Fruit fly (Drosophila melanogaster): ENCODE results near the gene CG18493.

Gene CG18493

DNA sequence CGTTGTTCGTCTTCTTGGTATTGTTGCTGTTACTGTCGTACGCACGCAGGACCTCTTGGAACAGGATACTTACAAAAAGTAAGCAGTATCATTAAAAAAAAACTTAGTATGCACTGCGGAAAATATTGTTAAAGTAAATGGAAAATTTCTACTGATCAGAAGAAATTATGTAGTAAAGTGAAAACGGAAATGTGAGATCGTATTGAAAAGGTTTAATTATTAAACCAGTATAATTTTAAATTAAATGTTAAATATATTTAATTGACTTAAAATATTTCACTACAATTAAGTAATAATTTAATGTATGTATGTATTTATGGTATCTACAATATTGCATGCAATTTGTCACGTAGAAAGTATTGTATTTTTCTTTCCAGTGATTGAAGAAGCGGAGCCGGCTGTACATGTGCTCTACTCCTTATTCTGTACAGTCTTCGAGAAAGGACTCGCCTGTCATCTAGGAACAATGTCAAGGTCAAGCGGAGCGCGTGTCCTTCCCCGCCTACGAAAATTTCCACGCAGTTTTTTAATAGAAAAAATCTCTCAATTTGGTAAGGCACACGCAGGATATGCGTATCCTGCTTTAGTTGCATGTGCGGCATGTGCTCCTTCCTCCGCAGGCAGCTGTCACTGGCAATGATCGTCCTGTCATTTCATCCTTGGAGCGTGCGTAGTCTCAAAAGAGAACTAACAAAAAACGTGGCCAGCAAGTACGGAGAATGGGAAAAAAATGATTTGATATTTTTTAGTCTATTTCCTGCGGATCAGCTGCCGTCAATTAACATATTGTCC lies 46.3 kb upstream of the CG18493 start:
- TF ChIP-seq CG14710 (tag; optimal IDR thresholded peaks at IDR 0.05) (peak; percentile 36), tll (GFP tag; optimal IDR thresholded peaks at IDR 0.05) (peak in 1 of 2 experiments; percentile 5), vvl (GFP tag; IDR thresholded peaks at IDR 0.05) (no peak), zen (tag; optimal IDR thresholded peaks at IDR 0.05) (peak; percentile 85), CG10267 (tag; optimal IDR thresholded peaks at IDR 0.05) (peak; percentile 47), CG17361 (GFP tag; IDR thresholded peaks at IDR 0.05) (peak; percentile 50; the same call in 2 of the 3 replicates), sens (GFP tag) (peak; percentile 6), trem (tag; optimal IDR thresholded peaks at IDR 0.05) (peak; percentile 18), Usf (GFP tag; optimal IDR thresholded peaks at IDR 0.05) (no peak), CG10565 (GFP tag; optimal IDR thresholded peaks at IDR 0.05) (no peak), twi (tag; optimal IDR thresholded peaks at IDR 0.05) (peak; percentile 92), phol (tag; optimal IDR thresholded peaks at IDR 0.05) (peak; percentile 12), CG4404 (GFP tag; IDR thresholded peaks at IDR 0.05) (peak; percentile 93), CG1603 (tag; optimal IDR thresholded peaks at IDR 0.05) (no peak), grau (tag; optimal IDR thresholded peaks at IDR 0.05) (peak; percentile 6), CG15696 (tag; optimal IDR thresholded peaks at IDR 0.05) (peak; percentile 85), CG17829 (tag; optimal IDR thresholded peaks at IDR 0.05) (peak; percentile 52), lola (GFP tag; optimal IDR thresholded peaks at IDR 0.05) (peak in 1 of 3 experiments; percentile 53), dmrt11E (tag; optimal IDR thresholded peaks at IDR 0.05) (peak; percentile 69), prd (optimal IDR thresholded peaks at IDR 0.05) (no peak), prd (GFP tag; IDR thresholded peaks at IDR 0.05) (peak; percentile 49; the same call in 2 of the 3 replicates), CG8924 (tag; optimal IDR thresholded peaks at IDR 0.05) (peak; percentile 55), CG11696 (GFP tag; IDR thresholded peaks at IDR 0.05) (no peak), CG31441 (GFP tag; IDR thresholded peaks at IDR 0.05) (0 out of 2 replicates have a peak, but pooled peaks have one; percentile 14), Xrp1 (GFP tag; IDR thresholded peaks at IDR 0.05) (peak; percentile 39; the same call in 1 of the 2 replicates), corto (GFP tag; optimal IDR thresholded peaks at IDR 0.05) (no peak), Elba2 (GFP tag; optimal IDR thresholded peaks at IDR 0.05) (peak; percentile 7), Meics (GFP tag; optimal IDR thresholded peaks at IDR 0.05) (no peak), gem (tag; optimal IDR thresholded peaks at IDR 0.05) (peak; percentile 34), CG8765 (GFP tag; IDR thresholded peaks at IDR 0.05) (peak; percentile 65; the same call in 1 of the 2 replicates), zf30C (GFP tag; optimal IDR thresholded peaks at IDR 0.05) (peak; percentile 75), CG9727 (GFP tag; optimal IDR thresholded peaks at IDR 0.05) (peak; percentile 48), CG12391 (tag; optimal IDR thresholded peaks at IDR 0.05) (peak; percentile 12), CG1792 (GFP tag; optimal IDR thresholded peaks at IDR 0.05) (no peak), pnt (GFP tag; optimal IDR thresholded peaks at IDR 0.05) (no peak), CG18262 (tag; optimal IDR thresholded peaks at IDR 0.05) (peak; percentile 72), CG10979 (tag; optimal IDR thresholded peaks at IDR 0.05) (peak; percentile 49), CG2712 (tag; optimal IDR thresholded peaks at IDR 0.05) (peak; percentile 59)

DNA sequence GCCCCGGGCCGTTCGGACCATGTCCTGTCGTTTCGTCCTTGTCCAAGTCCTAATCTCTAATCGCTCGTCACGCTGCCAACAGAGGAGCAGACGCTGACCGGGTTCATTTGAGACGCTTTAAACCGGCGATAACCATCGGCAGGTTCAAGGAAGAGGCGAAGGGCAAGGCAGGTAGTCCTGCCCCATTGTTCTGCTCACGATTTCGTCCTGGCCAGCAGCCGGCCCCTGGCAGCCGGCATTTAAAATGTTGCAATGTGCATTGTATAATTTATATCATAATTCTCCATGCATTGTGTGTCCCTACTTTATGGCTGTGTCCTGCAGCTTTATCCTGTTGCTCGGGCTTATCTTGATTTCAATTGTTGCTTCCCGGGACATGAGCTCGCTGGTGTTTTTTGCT lies 44.9 kb upstream of the CG18493 start:
- TF ChIP-seq cad (GFP tag; optimal IDR thresholded peaks at IDR 0.05) (peak; percentile 86), CG12659 (GFP tag; optimal IDR thresholded peaks at IDR 0.05) (no peak), pros (GFP tag; optimal IDR thresholded peaks at IDR 0.05) (peak; percentile 43), zen (tag; optimal IDR thresholded peaks at IDR 0.05) (peak; percentile 86), H15 (GFP tag; IDR thresholded peaks at IDR 0.05) (0 out of 3 replicates have a peak, but pooled peaks have one; percentile 32), Oli (tag; optimal IDR thresholded peaks at IDR 0.05) (no peak), twi (tag; optimal IDR thresholded peaks at IDR 0.05) (peak; percentile 14), bab2 (GFP tag; optimal IDR thresholded peaks at IDR 0.05) (no peak), Neu2 (GFP tag; optimal IDR thresholded peaks at IDR 0.05; ENCODE audit: borderline replicate concordance) (no peak), D (optimal IDR thresholded peaks at IDR 0.05) (peak; percentile 93), D (GFP tag; optimal IDR thresholded peaks at IDR 0.05) (no peak), dan (GFP tag; IDR thresholded peaks at IDR 0.05) (no peak), CG15479 (GFP tag; optimal IDR thresholded peaks at IDR 0.05) (peak; percentile 61), NFAT (GFP tag; IDR thresholded peaks at IDR 0.05) (no peak), grn (GFP tag; optimal IDR thresholded peaks at IDR 0.05) (peak; percentile 43)
